Worm (Caenorhabditis elegans) whole organism, late embryonic: ENCODE data around the gene F42G4.2.
"Not testable (repeated sequence)": the region's sequence is repeated elsewhere in the genome, so short reads cannot be mapped to it uniquely, and the experiment has no call there.

ENCODE experiments used
- ama-1 ChIP-seq: fragments of 150-350 bp; optimal IDR thresholded peaks from 2 replicates; lab custom pipeline; 2014
- che-1 ChIP-seq: sonication (generic microtip); optimal IDR thresholded peaks from 2 replicates; lab custom pipeline; 2016; ENCODE audit warnings: mild to moderate bottlenecking, missing genetic modification characterization, missing compliant biosample characterization
- dve-1 ChIP-seq: sonication (generic microtip); optimal IDR thresholded peaks from 2 replicates; lab custom pipeline; 2017; ENCODE audit warnings: antibody characterized with exemption, mild to moderate bottlenecking, missing genetic modification characterization, missing compliant biosample characterization
- pax-1 ChIP-seq: fragments of 150-350 bp; optimal IDR thresholded peaks from 2 replicates; lab custom pipeline; 2014; ENCODE audit warnings: missing biosample characterization, missing genetic modification characterization
- pha-4 ChIP-seq: fragments of 150-350 bp; optimal IDR thresholded peaks from 2 replicates; lab custom pipeline; 2018; ENCODE audit warnings: missing biosample characterization, missing genetic modification reagents, missing genetic modification characterization
- pqm-1 ChIP-seq: sonication (generic microtip); optimal IDR thresholded peaks from 2 replicates; lab custom pipeline; 2016; ENCODE audit warnings: missing genetic modification characterization, missing compliant biosample characterization
- pros-1 ChIP-seq: fragments of 150-350 bp; optimal IDR thresholded peaks from 2 replicates; lab custom pipeline; 2014; ENCODE audit warnings: missing biosample characterization, missing genetic modification reagents, missing genetic modification characterization
- sox-4 ChIP-seq: sonication (generic microtip); optimal IDR thresholded peaks from 2 replicates; lab custom pipeline; 2017; ENCODE audit warnings: mild to moderate bottlenecking, missing genetic modification characterization, inconsistent platforms, missing compliant biosample characterization
- unc-3 ChIP-seq, 2 experiments: fragments of 200-800 bp in 1 of 2; sonication (Bioruptor generic) in 1 of 2; sonication (generic microtip) in 1 of 2; conservative IDR thresholded peaks in 1 of 2; optimal IDR thresholded peaks in 1 of 2; 2 replicates each; pipeline versions ENCODE4 v1.3.6 to Lab custom; 2016 to 2022; ENCODE audit warnings: missing compliant biosample characterization in 2 of 2, missing genetic modification characterization in 2 of 2, missing genetic modification reagents in 1 of 2
- unc-42 ChIP-seq: sonication (generic microtip); optimal IDR thresholded peaks from 2 replicates; lab custom pipeline; 2016; ENCODE audit warnings: missing genotype, missing genetic modification characterization, missing compliant biosample characterization
- unc-55 ChIP-seq: sonication (generic microtip); optimal IDR thresholded peaks from 2 replicates; lab custom pipeline; 2017; ENCODE audit warnings: missing biosample characterization, missing genetic modification reagents, missing genetic modification characterization
- zip-5 ChIP-seq: sonication (generic microtip); optimal IDR thresholded peaks from 2 replicates; lab custom pipeline; 2016; ENCODE audit warnings: missing genetic modification characterization, missing compliant biosample characterization

DNA sequence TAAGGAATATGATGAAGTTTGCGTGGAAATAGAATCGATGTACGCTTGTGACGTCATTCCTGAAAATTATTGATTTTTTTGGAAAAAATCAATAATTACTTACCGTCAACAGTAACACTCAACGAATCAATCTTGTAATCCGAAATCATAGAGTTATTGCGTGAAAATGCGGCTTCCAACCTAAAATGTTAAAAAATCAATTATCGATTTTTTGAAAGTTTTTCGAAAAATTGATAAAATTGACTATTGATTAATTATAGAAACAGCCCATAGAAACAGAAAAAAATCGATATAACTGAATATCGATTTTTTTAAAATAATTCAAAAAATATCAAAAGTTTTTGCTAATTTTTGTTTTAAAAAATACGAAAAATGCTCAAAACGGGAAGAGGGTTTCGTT, 603 bp upstream of the F42G4.2 start, which contains the start of gene F42G4.7:
- TF ChIP-seq unc-55; dve-1 (tag; lab: Kevin White, UChicago); ama-1 (lab: Kevin White, UChicago); sox-4 (tag; lab: Kevin White, UChicago); pros-1 (tag; lab: Kevin White, UChicago); pax-1 (tag; lab: Kevin White, UChicago); pha-4; zip-5; che-1; unc-42; unc-3 (GFP tag; conservative IDR thresholded peaks at IDR 0.05; lab: Robert Waterston, UW); unc-3 (tag; optimal IDR thresholded peaks at IDR 0.05; lab: Kevin White, UChicago); pqm-1: not testable (repeated sequence)
